Fruit fly (Drosophila melanogaster) whole organism, adult: ENCODE results near the gene mRRF1.

ENCODE experiments used
- CG11617 ChIP-seq: fragments of 200-800 bp; sonication (Bioruptor generic); optimal IDR thresholded peaks from 2 replicates; lab custom pipeline; 2017; ENCODE audit warnings: mild to moderate bottlenecking, missing biosample characterization, missing genetic modification reagents, missing genetic modification characterization
- CG33017 ChIP-seq: fragments of 200-800 bp; sonication (Bioruptor generic); optimal IDR thresholded peaks from 2 replicates; lab custom pipeline; 2018; ENCODE audit warnings: missing biosample characterization, mild to moderate bottlenecking, missing genetic modification characterization, moderate library complexity
- Hr96 ChIP-seq: fragments of 200-800 bp; sonication (Bioruptor generic); optimal IDR thresholded peaks from 2 replicates; lab custom pipeline; 2016; ENCODE audit warnings: missing biosample characterization, missing genetic modification characterization
- Mnt ChIP-seq: fragments of 200-800 bp; sonication (Bioruptor generic); optimal IDR thresholded peaks from 2 replicates; lab custom pipeline; 2016; ENCODE audit warnings: missing biosample characterization, mild to moderate bottlenecking, missing genetic modification characterization
- bab1 ChIP-seq: fragments of 200-800 bp; sonication (Bioruptor generic); optimal IDR thresholded peaks from 3 replicates; lab custom pipeline; 2019; ENCODE audit warnings: missing biosample characterization, mild to moderate bottlenecking, missing genetic modification characterization, moderate library complexity
- cic ChIP-seq: fragments of 200-800 bp; sonication (Bioruptor generic); optimal IDR thresholded peaks from 2 replicates; lab custom pipeline; 2017; ENCODE audit warnings: missing biosample characterization, mild to moderate bottlenecking, missing genetic modification characterization, moderate library complexity
- kay ChIP-seq: fragments of 200-800 bp; sonication (Bioruptor generic); peaks from one replicate; lab custom pipeline; 2016; ENCODE audit warnings: missing biosample characterization, missing genetic modification characterization, borderline replicate concordance

dm6 chr3L:9398028-9398427 lies 33.9 kb downstream of the mRRF1 start:
- TF ChIP-seq CG11617 (no peak), Mnt (GFP tag; lab: Kevin White, UChicago) (no peak), cic (no peak), bab1 (GFP tag; lab: Kevin White, UChicago) (no peak), Hr96 (GFP tag; lab: Kevin White, UChicago) (no peak), kay (GFP tag; lab: Kevin White, UChicago) (no peak), CG33017 (tag; lab: Kevin White, UChicago) (no peak)
